Worm (Caenorhabditis elegans): ENCODE data around the gene F35B12.10.

- TF ChIP-seq flt-1 (GFP tag; IDR thresholded peaks at IDR 0.05) (peak; percentile 92), ref-1 (GFP tag; conservative IDR thresholded peaks at IDR 0.05) (peak; percentile 53; the same call in 1 of the 2 replicates), med-1 (GFP tag; optimal IDR thresholded peaks at IDR 0.05; ENCODE audit: insufficient read depth) (peak; percentile 92)
These were observed 18.6 kb downstream of the F35B12.10 start, which contains the start of gene sas-5 for ce11 chrV:11610481-11610880.
